Worm (Caenorhabditis elegans) whole organism, L4 larva: ENCODE results near the gene str-221.

Experiments used
- D1046.2 ChIP-seq: fragments of 200-800 bp; sonication (Bioruptor generic); IDR thresholded peaks from 2 replicates; pipeline ENCODE4 v1.3.6; 2022; ENCODE audit warnings: missing genetic modification characterization, missing compliant biosample characterization
- ama-1 ChIP-seq: fragments of 150-350 bp; optimal IDR thresholded peaks from 2 replicates; lab custom pipeline; 2014; ENCODE audit warnings: inconsistent platforms, mixed read lengths
- dpl-1 ChIP-seq: fragments of 150-350 bp; optimal IDR thresholded peaks from 2 replicates; lab custom pipeline; 2014; ENCODE audit warnings: missing biosample characterization, missing genetic modification reagents, missing genetic modification characterization
- lin-38 ChIP-seq: fragments of 200-800 bp; sonication (Bioruptor generic); IDR thresholded peaks from 2 replicates; pipeline ENCODE4 v1.3.6; 2022; ENCODE audit warnings: missing genetic modification reagents, missing genetic modification characterization, missing compliant biosample characterization
- nhr-11 ChIP-seq: fragments of 150-350 bp; optimal IDR thresholded peaks from 2 replicates; lab custom pipeline; 2014; ENCODE audit warnings: missing biosample characterization, missing genetic modification characterization
- nhr-42 ChIP-seq: fragments of 200-800 bp; sonication (Bioruptor generic); IDR thresholded peaks from 2 replicates; pipeline ENCODE4 v1.3.6; 2022; ENCODE audit warnings: missing genetic modification characterization, missing compliant biosample characterization
- nhr-48 ChIP-seq: sonication (generic microtip); optimal IDR thresholded peaks from 2 replicates; lab custom pipeline; 2016; ENCODE audit warnings: mild to moderate bottlenecking, missing genetic modification characterization, missing compliant biosample characterization

ce11 chrV:1666904-1667303 is 26.8 kb downstream of the str-221 start, which contains the start of gene K04F1.8:
- TF ChIP-seq nhr-42 (GFP tag; lab: Robert Waterston, UW) (no peak), dpl-1 (GFP tag; lab: Kevin White, UChicago) (no peak), nhr-48 (tag; lab: Kevin White, UChicago) (no peak), nhr-11 (tag; lab: Kevin White, UChicago) (no peak), lin-38 (no peak), D1046.2 (GFP tag; lab: Robert Waterston, UW) (no peak), ama-1 (lab: Kevin White, UChicago) (no peak)
